Fruit fly (Drosophila melanogaster): Measurements from ENCODE around the gene LeuRS-m.
A peak's percentile ranks its signal among the peaks of the same experiment; 100 is the strongest.

DNA sequence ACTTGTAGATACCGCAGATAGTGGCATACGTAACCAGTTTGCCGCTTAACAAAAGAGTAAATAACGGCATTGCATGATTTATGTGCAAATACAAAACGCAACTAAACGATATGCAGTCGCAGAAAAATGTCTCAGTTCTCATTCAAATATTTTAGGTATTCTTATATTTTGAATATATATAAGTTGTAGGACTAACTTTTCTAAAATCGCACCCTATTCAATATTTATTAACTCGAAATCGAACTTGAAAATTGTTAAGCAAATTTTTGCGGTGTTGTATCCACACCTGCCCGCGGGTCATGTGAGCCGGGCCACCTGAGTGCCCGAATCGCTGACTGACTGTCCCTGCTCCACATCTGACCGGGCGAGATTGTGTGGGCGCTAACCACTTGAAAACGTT is 22.4 kb downstream of the LeuRS-m start:
- TF ChIP-seq fkh (GFP tag; optimal IDR thresholded peaks at IDR 0.05) (no peak), dac (GFP tag; optimal IDR thresholded peaks at IDR 0.05) (no peak), CG6163 (GFP tag; IDR thresholded peaks at IDR 0.05) (peak; percentile 55; the same call in 1 of the 3 replicates), Eip75B (GFP tag; optimal IDR thresholded peaks at IDR 0.05) (no peak), Sox102F (GFP tag; optimal IDR thresholded peaks at IDR 0.05) (no peak), svp (GFP tag) (peak; percentile 1), pdm3 (GFP tag; optimal IDR thresholded peaks at IDR 0.05) (no peak), net (GFP tag; optimal IDR thresholded peaks at IDR 0.05) (no peak), eg (GFP tag; IDR thresholded peaks at IDR 0.05) (peak; percentile 49; the same call in 1 of the 3 replicates), Hr38 (GFP tag; optimal IDR thresholded peaks at IDR 0.05) (no peak), Met (GFP tag; optimal IDR thresholded peaks at IDR 0.05) (no peak), dsx (GFP tag; optimal IDR thresholded peaks at IDR 0.05; ENCODE audit: poor library complexity, severe bottlenecking) (no peak), CG3919 (GFP tag; optimal IDR thresholded peaks at IDR 0.05) (no peak), lz (GFP tag; optimal IDR thresholded peaks at IDR 0.05) (no peak)
